Worm (Caenorhabditis elegans): Measurements from ENCODE around the gene B0035.13.

B0035.13 gene

DNA sequence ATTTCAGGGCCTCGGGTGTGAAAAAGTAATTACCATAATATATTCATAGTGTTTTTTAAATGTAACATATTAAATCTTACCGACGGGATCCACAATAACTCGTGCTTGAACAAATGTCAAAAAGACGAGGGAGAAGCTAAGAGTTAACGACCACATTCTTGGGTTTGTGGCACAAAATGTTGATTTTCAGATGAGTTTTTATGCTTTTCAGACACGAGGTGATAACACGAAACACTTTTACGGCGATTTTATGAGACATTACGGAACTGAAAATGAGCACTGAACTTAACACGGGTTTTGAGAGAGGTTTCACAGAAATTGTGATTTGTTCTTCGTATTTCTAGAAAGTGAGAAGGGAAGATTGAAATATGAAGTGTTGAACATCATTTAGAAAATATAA, at the start of gene B0035.13:
Gene B0035.13 (minus strand): TSS at position 173 of the 400 bp plus-strand sequence.
- TF ChIP-seq xnd-1 (tag; optimal IDR thresholded peaks at IDR 0.05) (no peak), nhr-80 (tag; optimal IDR thresholded peaks at IDR 0.05) (peak; percentile 18)

DNA sequence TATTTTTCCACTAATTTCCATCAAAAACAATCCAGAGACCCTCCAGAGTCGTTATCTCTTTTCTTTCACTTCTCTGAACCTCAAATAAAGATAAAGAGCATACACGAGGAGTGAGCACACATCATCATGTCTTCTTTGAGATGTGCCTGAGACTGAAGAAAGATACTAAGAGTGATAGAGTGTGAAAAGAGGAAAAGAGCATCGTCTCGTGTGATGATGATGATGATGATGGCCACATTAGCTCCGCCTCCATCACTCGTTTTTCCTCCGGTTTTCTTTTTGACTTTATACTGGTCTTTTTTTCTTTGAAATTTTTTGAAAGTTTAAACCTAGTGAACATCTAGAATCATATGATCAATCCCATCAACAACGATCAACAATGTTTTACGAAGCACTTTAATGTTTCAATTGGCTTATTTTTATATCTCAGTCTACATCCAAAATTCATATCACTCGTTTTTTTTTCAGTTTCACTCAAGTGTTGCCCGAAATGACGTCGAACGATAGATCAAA, 47.5 kb upstream of the B0035.13 start, which contains the start of gene T01G1.2:
Gene T01G1.2 (plus strand): TSS at position 463 of the 513 bp plus-strand sequence.
- TF ChIP-seq attf-3 (GFP tag; conservative IDR thresholded peaks at IDR 0.05) (no peak), nfyb-1 (GFP tag; IDR thresholded peaks at IDR 0.05) (no peak), sdz-38 (tag; optimal IDR thresholded peaks at IDR 0.05) (no peak), efl-1 (GFP tag; optimal IDR thresholded peaks at IDR 0.05) (no peak), F57C9.4 (tag; optimal IDR thresholded peaks at IDR 0.05) (no peak), ceh-79 (tag; optimal IDR thresholded peaks at IDR 0.05) (no peak), zim-3 (tag; optimal IDR thresholded peaks at IDR 0.05) (no peak), bed-2 (GFP tag; IDR thresholded peaks at IDR 0.05) (no peak), unc-62 (GFP tag; optimal IDR thresholded peaks at IDR 0.05) (no peak), D2030.7 (GFP tag; IDR thresholded peaks at IDR 0.05) (no peak), Y67H2A.10 (GFP tag; conservative IDR thresholded peaks at IDR 0.05) (no peak), T26A5.8 (tag; optimal IDR thresholded peaks at IDR 0.05) (no peak), nhr-120 (GFP tag; IDR thresholded peaks at IDR 0.05) (no peak), hmg-1.2 (GFP tag; IDR thresholded peaks at IDR 0.05) (no peak), cebp-1 (GFP tag; IDR thresholded peaks at IDR 0.05) (no peak), cebp-1 (tag; optimal IDR thresholded peaks at IDR 0.05) (no peak)

DNA sequence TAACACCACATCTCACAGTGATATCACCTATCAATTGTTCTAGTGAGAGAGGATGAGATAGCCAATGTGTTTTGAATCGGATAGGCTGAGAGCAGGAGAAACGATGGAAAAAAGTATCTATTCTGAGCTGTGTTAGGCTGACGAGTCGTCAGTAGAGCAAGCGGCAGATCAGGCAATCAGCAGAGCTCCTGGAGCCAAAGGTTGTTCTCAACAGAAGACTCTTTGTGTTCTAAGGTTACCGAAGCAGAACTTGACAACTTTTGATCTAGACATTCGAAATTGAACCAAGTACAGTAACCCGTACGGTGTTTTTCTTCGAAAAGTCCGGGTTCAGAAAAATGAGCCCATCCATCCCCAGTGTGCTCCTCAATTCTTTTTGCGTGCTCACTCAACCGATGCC, 46.2 kb upstream of the B0035.13 start:
- no peak for TF ChIP-seq sea-2 (GFP tag; IDR thresholded peaks at IDR 0.05)
- TF ChIP-seq hsf-1 (GFP tag; IDR thresholded peaks at IDR 0.05), result no peak
- TF ChIP-seq F49E8.2 (tag; optimal IDR thresholded peaks at IDR 0.05; ENCODE audit: insufficient read depth), result no peak
- TF ChIP-seq dox-1 (GFP tag; IDR thresholded peaks at IDR 0.05), result no peak

DNA sequence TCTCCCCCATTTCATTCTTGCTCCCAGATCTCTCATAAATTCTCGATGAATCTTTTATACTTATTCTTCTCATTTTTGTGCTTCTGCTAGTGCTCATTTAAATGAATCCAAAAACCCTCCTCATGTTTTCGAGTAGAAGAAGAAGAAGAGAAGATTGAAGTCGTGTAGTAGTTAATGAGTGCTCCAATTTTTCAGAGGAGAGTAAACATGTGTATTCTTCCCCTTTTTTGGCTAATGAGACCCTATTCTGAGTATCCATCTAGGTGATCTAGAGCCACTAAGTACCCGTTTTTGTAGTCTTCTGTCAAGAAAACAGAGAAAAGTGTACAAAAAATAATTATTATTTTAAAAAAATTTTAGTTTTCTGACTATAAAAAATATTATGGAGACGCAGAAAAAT, 45.0 kb upstream of the B0035.13 start:
- TF ChIP-seq lag-1 (GFP tag; IDR thresholded peaks at IDR 0.05), result no peak
- no peak for TF ChIP-seq ztf-18 (tag; optimal IDR thresholded peaks at IDR 0.05)
- no peak for TF ChIP-seq zfh-2 (GFP tag; conservative IDR thresholded peaks at IDR 0.05)
- no peak for TF ChIP-seq lin-26 (GFP tag; IDR thresholded peaks at IDR 0.05)
- TF ChIP-seq hrde-1 (tag; optimal IDR thresholded peaks at IDR 0.05; ENCODE audit: borderline replicate concordance), result no peak
- no peak for TF ChIP-seq F55B11.4 (tag; optimal IDR thresholded peaks at IDR 0.05; ENCODE audit: borderline replicate concordance, insufficient read depth)
- no peak for TF ChIP-seq xnd-1 (tag; optimal IDR thresholded peaks at IDR 0.05)
- TF ChIP-seq attf-5 (GFP tag; optimal IDR thresholded peaks at IDR 0.05), result no peak
- TF ChIP-seq F22D6.2 (tag; optimal IDR thresholded peaks at IDR 0.05), result no peak
- no peak for TF ChIP-seq unc-130 (GFP tag; optimal IDR thresholded peaks at IDR 0.05)
- TF ChIP-seq ztf-25 (GFP tag; IDR thresholded peaks at IDR 0.05), result no peak
- no peak for TF ChIP-seq repo-1 (tag; optimal IDR thresholded peaks at IDR 0.05)
- TF ChIP-seq hmg-1.2 (GFP tag; IDR thresholded peaks at IDR 0.05), result no peak

DNA sequence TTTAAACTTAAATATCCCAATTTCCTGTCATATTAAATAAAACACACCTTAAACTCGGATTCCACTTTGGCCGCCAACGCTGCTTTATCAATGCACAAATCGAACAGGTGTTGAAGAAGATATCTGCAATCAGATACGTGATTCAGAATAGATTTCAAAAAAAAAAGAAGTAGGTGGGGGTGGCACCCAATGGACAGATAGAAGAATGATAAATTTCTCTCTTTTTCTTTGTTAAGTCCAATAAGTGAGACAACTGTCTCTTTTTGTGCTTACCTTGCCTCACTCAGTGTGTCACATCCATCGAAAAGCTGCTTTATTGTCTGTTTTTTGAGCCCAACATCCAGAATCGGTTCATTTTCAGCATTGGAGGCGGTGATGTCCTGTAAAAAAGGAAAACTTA, 44.3 kb upstream of the B0035.13 start:
- TF ChIP-seq nhr-179 (tag; optimal IDR thresholded peaks at IDR 0.05), result no peak
- no peak for TF ChIP-seq ceh-40 (GFP tag; IDR thresholded peaks at IDR 0.05)
- no peak for TF ChIP-seq nhr-27 (tag; optimal IDR thresholded peaks at IDR 0.05)
- no peak for TF ChIP-seq madf-8 (GFP tag; conservative IDR thresholded peaks at IDR 0.05)
- TF ChIP-seq ekl-4 (GFP tag; IDR thresholded peaks at IDR 0.05), result no peak
- TF ChIP-seq die-1 (tag; optimal IDR thresholded peaks at IDR 0.05), result no peak
- TF ChIP-seq lin-40 (tag; optimal IDR thresholded peaks at IDR 0.05), result no peak
- no peak for TF ChIP-seq bed-1 (GFP tag; IDR thresholded peaks at IDR 0.05)
- no peak for TF ChIP-seq rec-8 (tag; optimal IDR thresholded peaks at IDR 0.05)
- TF ChIP-seq xnd-1 (tag; optimal IDR thresholded peaks at IDR 0.05), result no peak
- no peak for TF ChIP-seq dox-1 (GFP tag; IDR thresholded peaks at IDR 0.05)
- no peak for TF ChIP-seq unc-130 (GFP tag; optimal IDR thresholded peaks at IDR 0.05)
- TF ChIP-seq Y56A3A.18 (GFP tag; IDR thresholded peaks at IDR 0.05), result no peak
- no peak for TF ChIP-seq ZK185.1 (tag; optimal IDR thresholded peaks at IDR 0.05; ENCODE audit: poor library complexity, severe bottlenecking)
